Worm (Caenorhabditis elegans) whole organism, L2 larva: ENCODE measurements around the gene W07E6.5.

Experiments
- snpc-4 ChIP-seq: fragments of 150-350 bp; optimal IDR thresholded peaks from 2 replicates; lab custom pipeline; 2014; ENCODE audit warnings: missing biosample characterization, missing genetic modification characterization
- unc-39 ChIP-seq: fragments of 150-350 bp; optimal IDR thresholded peaks from 2 replicates; lab custom pipeline; 2014; ENCODE audit warnings: missing biosample characterization, missing genetic modification characterization

DNA sequence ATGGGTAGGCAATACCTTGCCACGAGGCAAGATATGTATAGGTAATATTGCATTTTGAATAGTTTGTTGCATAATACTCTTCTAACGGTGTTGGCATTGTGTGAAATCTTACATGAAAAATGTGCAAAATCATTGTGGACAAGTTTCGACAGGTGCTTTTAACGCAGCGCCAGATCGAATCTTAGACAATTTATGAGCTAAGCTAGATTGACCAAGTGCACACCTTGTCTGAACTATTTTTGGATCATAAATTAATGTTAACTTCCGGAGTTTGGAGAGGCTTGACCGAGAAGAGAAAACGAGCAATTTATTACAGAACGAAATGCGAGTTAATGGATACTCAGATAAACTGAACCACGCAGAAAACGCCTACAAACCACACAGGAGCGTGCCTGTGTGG lies 35.9 kb downstream of the W07E6.5 start, which contains the start of gene srh-105:
- TF ChIP-seq snpc-4 (no peak), unc-39 (tag; lab: Kevin White, UChicago) (no peak)
